Fruit fly (Drosophila melanogaster): ENCODE results near the gene CG32638.

DNA sequence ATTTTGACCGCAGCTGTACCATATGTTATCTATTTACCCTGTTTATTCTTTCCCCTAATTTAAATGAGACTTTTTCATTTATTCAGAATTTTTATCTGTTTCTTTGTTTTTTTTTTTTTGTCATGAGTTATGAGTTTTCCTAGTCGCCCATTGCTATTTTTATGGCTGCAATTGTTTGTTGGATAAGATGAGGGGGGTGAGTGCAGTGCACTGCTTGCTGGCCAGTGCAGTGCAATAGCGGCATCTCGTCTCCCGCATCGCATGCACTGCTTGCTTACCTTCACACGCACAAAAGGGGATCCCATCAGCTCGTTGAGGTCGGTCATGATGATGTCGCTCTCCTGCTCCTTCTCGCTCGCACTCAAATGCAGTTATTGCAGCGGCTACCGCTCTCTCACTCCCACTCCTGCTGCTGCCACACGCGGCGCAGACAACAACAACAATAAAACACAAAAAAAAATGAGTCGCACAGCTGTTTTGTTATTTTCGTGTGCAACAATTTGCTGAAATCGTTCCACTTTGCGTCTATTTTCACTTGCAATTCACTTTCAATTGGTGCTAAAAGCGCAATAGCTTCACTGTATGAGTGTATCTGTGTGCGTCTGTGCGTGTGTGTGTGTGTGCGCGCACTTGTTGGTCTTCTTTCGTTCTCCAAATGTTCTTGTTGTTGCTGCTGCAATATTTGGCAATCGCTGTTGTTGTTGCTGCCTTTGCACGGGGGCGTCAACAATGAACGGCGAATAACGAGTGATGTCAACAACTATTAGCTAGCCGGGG, 433 bp downstream of the CG32638 start:
- TF ChIP-seq CG12605 (GFP tag; IDR thresholded peaks at IDR 0.05) (peak; percentile 71), D1 (tag; optimal IDR thresholded peaks at IDR 0.05) (peak; percentile 59), CG17806 (tag; optimal IDR thresholded peaks at IDR 0.05) (peak; percentile 49), CG10348 (GFP tag; IDR thresholded peaks at IDR 0.05) (no peak), CG32121 (GFP tag; IDR thresholded peaks at IDR 0.05) (peak; percentile 68), fd96Ca (GFP tag; IDR thresholded peaks at IDR 0.05) (peak; percentile 36; the same call in 1 of the 3 replicates), rn (GFP tag; IDR thresholded peaks at IDR 0.05) (no peak), gl (tag; optimal IDR thresholded peaks at IDR 0.05) (no peak), EcR (GFP tag; optimal IDR thresholded peaks at IDR 0.05) (peak; percentile 45), Ets98B (GFP tag; IDR thresholded peaks at IDR 0.05) (peak; percentile 75), Snoo (tag; optimal IDR thresholded peaks at IDR 0.05) (no peak), CG13204 (GFP tag; optimal IDR thresholded peaks at IDR 0.05) (peak; percentile 71), CG9948 (tag; optimal IDR thresholded peaks at IDR 0.05) (peak; percentile 42)
